Fruit fly (Drosophila melanogaster): ENCODE results near the gene hb.

- TF ChIP-seq ttk (optimal IDR thresholded peaks at IDR 0.05) (no peak), Myc (optimal IDR thresholded peaks at IDR 0.05) (no peak), psq (optimal IDR thresholded peaks at IDR 0.05) (no peak), h (optimal IDR thresholded peaks at IDR 0.05) (no peak), Sin3A (optimal IDR thresholded peaks at IDR 0.05) (no peak)
Observed at dm6 chr3R:8740118-8740517, 42.5 kb upstream of the hb start.

Measured in Kc167 (cell line).